Fruit fly (Drosophila melanogaster) whole organism, embryonic: ENCODE measurements around the gene Gk2.

Source experiments
- Atf-2 ChIP-seq: fragments of 200-800 bp; sonication (Bioruptor generic); optimal IDR thresholded peaks from 2 replicates; lab custom pipeline; 2016; ENCODE audit warnings: missing biosample characterization, missing genetic modification characterization
- CG10321 ChIP-seq: fragments of 200-800 bp; sonication (Bioruptor generic); IDR thresholded peaks from 2 replicates; pipeline ENCODE4 v1.3.6; 2022; ENCODE audit warnings: missing biosample characterization, missing genetic modification characterization
- CG10543 ChIP-seq: fragments of 200-800 bp; sonication (Bioruptor generic); optimal IDR thresholded peaks from 3 replicates; lab custom pipeline; 2017; ENCODE audit warnings: missing biosample characterization, mild to moderate bottlenecking, missing genetic modification characterization, moderate library complexity
- CG12071 ChIP-seq: fragments of 200-800 bp; sonication (Bioruptor generic); optimal IDR thresholded peaks from 3 replicates; lab custom pipeline; 2018; ENCODE audit warnings: missing biosample characterization, mild to moderate bottlenecking, missing genetic modification characterization
- CG15514 ChIP-seq: fragments of 200-800 bp; sonication (Bioruptor generic); optimal IDR thresholded peaks from 3 replicates; lab custom pipeline; 2017; ENCODE audit warnings: missing biosample characterization, missing genetic modification characterization, mild to moderate bottlenecking, moderate library complexity, missing genetic modification reagents
- CG17385 ChIP-seq: fragments of 200-800 bp; sonication (Bioruptor generic); optimal IDR thresholded peaks from 3 replicates; lab custom pipeline; 2018; ENCODE audit warnings: missing biosample characterization, mild to moderate bottlenecking, missing genetic modification characterization
- CG2678 ChIP-seq: fragments of 200-800 bp; sonication (Bioruptor generic); optimal IDR thresholded peaks from 3 replicates; lab custom pipeline; 2019; ENCODE audit warnings: missing biosample characterization, mild to moderate bottlenecking, missing genetic modification characterization, moderate library complexity
- CG31224 ChIP-seq: fragments of 200-800 bp; sonication (Bioruptor generic); IDR thresholded peaks from 2 replicates; pipeline ENCODE4 v1.3.6; 2022; ENCODE audit warnings: missing biosample characterization, missing genetic modification characterization
- CG3163 ChIP-seq: fragments of 200-800 bp; sonication (Bioruptor generic); optimal IDR thresholded peaks from 3 replicates; lab custom pipeline; 2016; ENCODE audit warnings: missing biosample characterization, missing genetic modification characterization
- CG34376 ChIP-seq: fragments of 200-800 bp; sonication (Bioruptor generic); optimal IDR thresholded peaks from 2 replicates; lab custom pipeline; 2018; ENCODE audit warnings: missing biosample characterization, mild to moderate bottlenecking, missing genetic modification characterization
- CG4424 ChIP-seq: fragments of 200-800 bp; sonication (Bioruptor generic); optimal IDR thresholded peaks from 3 replicates; lab custom pipeline; 2016; ENCODE audit warnings: missing biosample characterization, missing genetic modification characterization
- CG7372 ChIP-seq: fragments of 200-800 bp; sonication (Bioruptor generic); IDR thresholded peaks from 2 replicates; pipeline ENCODE4 v1.3.6; 2022; ENCODE audit warnings: missing biosample characterization, missing genetic modification characterization
- CG8765 ChIP-seq: fragments of 200-800 bp; sonication (Bioruptor generic); IDR thresholded peaks from 2 replicates; pipeline ENCODE4 v1.3.6; 2022; ENCODE audit warnings: missing biosample characterization, missing genetic modification characterization
- CG8924 ChIP-seq: fragments of 200-800 bp; optimal IDR thresholded peaks from 3 replicates; lab custom pipeline; 2019; ENCODE audit warnings: missing biosample characterization, mild to moderate bottlenecking, missing genetic modification characterization, moderate library complexity
- CrebB ChIP-seq: fragments of 200-800 bp; sonication (Bioruptor generic); optimal IDR thresholded peaks from 3 replicates; lab custom pipeline; 2018; ENCODE audit warnings: missing biosample characterization, mild to moderate bottlenecking, missing genetic modification characterization
- D19A ChIP-seq: fragments of 200-800 bp; optimal IDR thresholded peaks from 3 replicates; lab custom pipeline; 2019; ENCODE audit warnings: missing biosample characterization, mild to moderate bottlenecking, missing genetic modification characterization, moderate library complexity
- Dip3 ChIP-seq: fragments of 200-800 bp; sonication (Bioruptor generic); optimal IDR thresholded peaks from 3 replicates; lab custom pipeline; 2016; ENCODE audit warnings: missing biosample characterization, missing genetic modification characterization
- ERR ChIP-seq: fragments of 200-800 bp; sonication (Bioruptor generic); optimal IDR thresholded peaks from 2 replicates; lab custom pipeline; 2016; ENCODE audit warnings: missing biosample characterization, missing genetic modification characterization
- GATAe ChIP-seq: fragments of 200-800 bp; sonication (Bioruptor generic); conservative IDR thresholded peaks from 2 replicates; pipeline ENCODE4 v1.3.6; 2022; ENCODE audit warnings: missing biosample characterization, missing genetic modification characterization
- Hmr ChIP-seq: fragments of 200-800 bp; sonication (Bioruptor generic); optimal IDR thresholded peaks from 3 replicates; lab custom pipeline; 2017; ENCODE audit warnings: mild to moderate bottlenecking, missing biosample characterization, missing genetic modification reagents, missing genetic modification characterization
- Lim3 ChIP-seq: fragments of 200-800 bp; sonication (Bioruptor generic); IDR thresholded peaks from 2 replicates; pipeline ENCODE4 v1.3.6; 2022; ENCODE audit warnings: missing biosample characterization, missing genetic modification characterization
- Mad ChIP-seq: fragments of 200-800 bp; sonication (Bioruptor generic); optimal IDR thresholded peaks from 2 replicates; lab custom pipeline; 2016; ENCODE audit warnings: missing biosample characterization, missing genetic modification characterization
- Ptx1 ChIP-seq: fragments of 200-800 bp; sonication (Bioruptor generic); IDR thresholded peaks from 2 replicates; pipeline ENCODE4 v1.3.6; 2022; ENCODE audit warnings: missing biosample characterization, missing genetic modification characterization
- YL-1 ChIP-seq: fragments of 200-800 bp; sonication (Bioruptor generic); optimal IDR thresholded peaks from 3 replicates; lab custom pipeline; 2017; ENCODE audit warnings: missing biosample characterization, mild to moderate bottlenecking, missing genetic modification characterization
- ap ChIP-seq: fragments of 200-800 bp; sonication (Bioruptor generic); IDR thresholded peaks from 2 replicates; pipeline ENCODE4 v1.3.6; 2022; ENCODE audit warnings: missing biosample characterization, missing genetic modification characterization
- ci ChIP-seq: fragments of 200-800 bp; sonication (Bioruptor generic); IDR thresholded peaks from 3 replicates; pipeline ENCODE4 v1.3.6; 2022; ENCODE audit warnings: missing biosample characterization, missing genetic modification characterization
- crol ChIP-seq: fragments of 200-800 bp; sonication (Bioruptor generic); IDR thresholded peaks from 2 replicates; pipeline ENCODE4 v1.3.6; 2022; ENCODE audit warnings: missing biosample characterization, missing genetic modification characterization
- da ChIP-seq: fragments of 200-800 bp; sonication (Bioruptor generic); optimal IDR thresholded peaks from 2 replicates; lab custom pipeline; 2016; ENCODE audit warnings: missing biosample characterization, missing genetic modification characterization
- exex ChIP-seq: fragments of 200-800 bp; sonication (Bioruptor generic); optimal IDR thresholded peaks from 4 replicates; lab custom pipeline; 2018; ENCODE audit warnings: missing biosample characterization, mild to moderate bottlenecking, missing genetic modification characterization, moderate library complexity
- grn ChIP-seq: fragments of 200-800 bp; sonication (Bioruptor generic); optimal IDR thresholded peaks from 3 replicates; lab custom pipeline; 2017; ENCODE audit warnings: missing biosample characterization, missing genetic modification characterization
- hb ChIP-seq: fragments of 200-800 bp; sonication (Bioruptor generic); IDR thresholded peaks from 3 replicates; pipeline ENCODE4 v1.3.6; 2022; ENCODE audit warnings: missing biosample characterization, missing genetic modification characterization; ENCODE audit not compliant: partially characterized antibody
- insv ChIP-seq, 2 experiments: fragments of 200-800 bp; sonication (Bioruptor generic); optimal IDR thresholded peaks; 3 replicates each; lab custom pipeline; 2016 to 2018; ENCODE audit warnings: missing biosample characterization in 2 of 2, missing genetic modification characterization in 2 of 2
- klu ChIP-seq: fragments of 200-800 bp; sonication (Bioruptor generic); IDR thresholded peaks from 2 replicates; pipeline ENCODE4 v1.3.6; 2022; ENCODE audit warnings: missing biosample characterization, missing genetic modification characterization
- lab ChIP-seq: fragments of 200-800 bp; sonication (Bioruptor generic); optimal IDR thresholded peaks from 3 replicates; lab custom pipeline; 2017; ENCODE audit warnings: missing biosample characterization, missing genetic modification characterization, mild to moderate bottlenecking, moderate library complexity, missing genetic modification reagents
- lola ChIP-seq, 3 experiments: fragments of >200 bp in 2 of 3; fragments of 200-800 bp in 1 of 3; sonication (Bioruptor generic) in 1 of 3; optimal IDR thresholded peaks; 2 replicates each; lab custom pipeline; 2017 to 2019; ENCODE audit warnings: missing biosample characterization in 3 of 3, missing genetic modification characterization in 3 of 3, mild to moderate bottlenecking in 1 of 3, moderate library complexity in 1 of 3
- mirr ChIP-seq: fragments of 200-800 bp; sonication (Bioruptor generic); optimal IDR thresholded peaks from 3 replicates; lab custom pipeline; 2018; ENCODE audit warnings: missing biosample characterization, mild to moderate bottlenecking, missing genetic modification characterization
- nau ChIP-seq: fragments of 200-800 bp; sonication (Bioruptor generic); optimal IDR thresholded peaks from 3 replicates; lab custom pipeline; 2017; ENCODE audit warnings: missing biosample characterization, mild to moderate bottlenecking, missing genetic modification characterization, missing genetic modification reagents
- nerfin-2 ChIP-seq: fragments of 200-800 bp; sonication (Bioruptor generic); IDR thresholded peaks from 2 replicates; pipeline ENCODE4 v1.3.6; 2022; ENCODE audit warnings: missing biosample characterization, missing genetic modification characterization; ENCODE audit not compliant: partially characterized antibody
- odd ChIP-seq: fragments of 200-800 bp; sonication (Bioruptor generic); optimal IDR thresholded peaks from 2 replicates; lab custom pipeline; 2017; ENCODE audit warnings: missing biosample characterization, mild to moderate bottlenecking, missing genetic modification characterization
- pho ChIP-seq: fragments of 200-800 bp; sonication (Bioruptor generic); optimal IDR thresholded peaks from 2 replicates; lab custom pipeline; 2016; ENCODE audit warnings: missing biosample characterization, missing genetic modification characterization
- sc ChIP-seq, 3 experiments: fragments of >200 bp in 2 of 3; fragments of 200-800 bp in 1 of 3; sonication (Bioruptor generic) in 1 of 3; optimal IDR thresholded peaks; 2 replicates in 2 of 3; 3 replicates in 1 of 3; lab custom pipeline; 2017; ENCODE audit warnings: mild to moderate bottlenecking in 1 of 3, missing biosample characterization in 1 of 3, missing genetic modification characterization in 1 of 3, missing genetic modification reagents in 1 of 3
- sd ChIP-seq: fragments of 200-800 bp; sonication (Bioruptor generic); optimal IDR thresholded peaks from 3 replicates; lab custom pipeline; 2018; ENCODE audit warnings: missing biosample characterization, mild to moderate bottlenecking, missing genetic modification characterization, moderate library complexity
- sens-2 ChIP-seq: fragments of 200-800 bp; sonication (Bioruptor generic); IDR thresholded peaks from 2 replicates; pipeline ENCODE4 v1.3.6; 2022; ENCODE audit warnings: missing biosample characterization, missing genetic modification characterization
- slou ChIP-seq: fragments of 200-800 bp; sonication (Bioruptor generic); optimal IDR thresholded peaks from 3 replicates; lab custom pipeline; 2016; ENCODE audit warnings: missing biosample characterization, missing genetic modification characterization
- sug ChIP-seq: fragments of 200-800 bp; optimal IDR thresholded peaks from 2 replicates; lab custom pipeline; 2019; ENCODE audit warnings: missing biosample characterization, mild to moderate bottlenecking, missing genetic modification characterization, moderate library complexity
- yki ChIP-seq: fragments of >200 bp; optimal IDR thresholded peaks from 3 replicates; lab custom pipeline; 2018

Gene Gk2

dm6 chr3L:1742552-1743097 lies 4.4 kb downstream of the Gk2 start (continued):
- TF ChIP-seq sens-2 (GFP tag; lab: Robert Waterston, UW) (no peak), nau (peak; percentile 5), Ptx1 (GFP tag; lab: Robert Waterston, UW) (no peak), CG3163 (GFP tag; lab: Kevin White, UChicago) (no peak), Mad (no peak), YL-1 (no peak), pho (GFP tag; lab: Kevin White, UChicago) (no peak), yki (lab: Kevin White, UChicago) (no peak), CG15514 (GFP tag; lab: Kevin White, UChicago) (peak; percentile 36), CG31224 (peak; percentile 66), lab (GFP tag; lab: Kevin White, UChicago) (peak; percentile 62)

- TF ChIP-seq D19A (tag; lab: Kevin White, UChicago), result peak; percentile 63
- TF ChIP-seq nerfin-2 (GFP tag; lab: Robert Waterston, UW), result no peak
- peak; percentile 58 for TF ChIP-seq lab (GFP tag; lab: Kevin White, UChicago)
- TF ChIP-seq exex (tag; lab: Kevin White, UChicago), result peak; percentile 89
- TF ChIP-seq sd, result peak; percentile 21
- TF ChIP-seq CG34376 (GFP tag; lab: Kevin White, UChicago), result peak; percentile 42
- TF ChIP-seq GATAe (GFP tag; lab: Robert Waterston, UW), result peak; percentile 46; the same call in 1 of the 2 replicates
- TF ChIP-seq CG2678 (tag; lab: Kevin White, UChicago), result peak; percentile 26
- no peak for TF ChIP-seq ap
- peak; percentile 98 for TF ChIP-seq sug (tag; lab: Kevin White, UChicago)
- peak; percentile 12 for TF ChIP-seq Hmr (GFP tag; lab: Kevin White, UChicago)
- TF ChIP-seq ERR (GFP tag; lab: Kevin White, UChicago), result no peak
- TF ChIP-seq insv (GFP tag; optimal IDR thresholded peaks at IDR 0.05; lab: Kevin White, UChicago), result no peak
- peak; percentile 81 for TF ChIP-seq grn
- peak; percentile 34 for TF ChIP-seq mirr
Observed at dm6 chr3L:1745432-1745831, 7.2 kb downstream of the Gk2 start.

- TF ChIP-seq lola (GFP tag; optimal IDR thresholded peaks at IDR 0.05; lab: Kevin White, UChicago) (peak in 1 of 3 experiments; percentile 99), CG7372 (GFP tag; lab: Robert Waterston, UW) (peak; percentile 99), CG4424 (GFP tag; lab: Kevin White, UChicago) (peak; percentile 100), klu (GFP tag; lab: Robert Waterston, UW) (peak; percentile 99), hb (GFP tag; lab: Robert Waterston, UW) (no peak), ci (GFP tag; lab: Robert Waterston, UW) (peak; percentile 100), slou (GFP tag; lab: Kevin White, UChicago) (peak; percentile 98), Atf-2 (GFP tag; lab: Kevin White, UChicago) (peak; percentile 98), CG8765 (peak; percentile 99), CG17385 (GFP tag; lab: Kevin White, UChicago) (peak; percentile 94), CG12071 (GFP tag; lab: Kevin White, UChicago) (peak; percentile 99), odd (GFP tag; lab: Kevin White, UChicago) (peak; percentile 97), CrebB (peak; percentile 97), CG10543 (GFP tag; lab: Kevin White, UChicago) (peak; percentile 91), D19A (tag; lab: Kevin White, UChicago) (peak; percentile 97), Dip3 (GFP tag; lab: Kevin White, UChicago) (peak; percentile 95), crol (peak; percentile 77), CG8924 (tag; lab: Kevin White, UChicago) (peak; percentile 99), da (GFP tag; lab: Kevin White, UChicago) (peak; percentile 97), CG10321 (GFP tag; lab: Robert Waterston, UW) (peak; percentile 83), Lim3 (GFP tag; lab: Robert Waterston, UW) (peak; percentile 96), sc (optimal IDR thresholded peaks at IDR 0.05; lab: Kevin White, UChicago) (no peak), sc (GFP tag; optimal IDR thresholded peaks at IDR 0.05; lab: Kevin White, UChicago) (peak; percentile 98)
Observed at dm6 chr3L:1746338-1747199, 8.4 kb downstream of the Gk2 start, which contains the start of gene CG13921. CG13921 (plus strand) TSS chr3L:1746907.
